Worm (Caenorhabditis elegans) whole organism, midembryonic: ENCODE measurements around the gene K09E4.1.

Experiments used
- cog-1 ChIP-seq: sonication (generic microtip); optimal IDR thresholded peaks from 2 replicates; lab custom pipeline; 2016; ENCODE audit warnings: missing genetic modification characterization, missing compliant biosample characterization
- flt-1 ChIP-seq: fragments of 200-800 bp; sonication (Bioruptor generic); IDR thresholded peaks from 2 replicates; pipeline ENCODE4 v1.3.6; 2022; ENCODE audit warnings: missing genetic modification characterization, missing compliant biosample characterization
- klf-2 ChIP-seq: fragments of 200-800 bp; sonication (Bioruptor generic); conservative IDR thresholded peaks from 2 replicates; pipeline ENCODE4 v1.3.6; 2022; ENCODE audit warnings: missing genetic modification reagents, missing genetic modification characterization, missing compliant biosample characterization
- ref-1 ChIP-seq: fragments of 200-800 bp; sonication (Bioruptor generic); conservative IDR thresholded peaks from 2 replicates; pipeline ENCODE4 v1.3.6; 2022; ENCODE audit warnings: missing genetic modification reagents, missing genetic modification characterization, missing compliant biosample characterization
- ztf-29 ChIP-seq: fragments of 200-800 bp; sonication (Bioruptor generic); IDR thresholded peaks from 2 replicates; pipeline ENCODE4 v1.3.6; 2022; ENCODE audit warnings: missing genetic modification reagents, missing genetic modification characterization, missing compliant biosample characterization

- TF ChIP-seq klf-2 (GFP tag; lab: Robert Waterston, UW) (no peak), cog-1 (no peak), ref-1 (GFP tag; lab: Robert Waterston, UW) (no peak), flt-1 (GFP tag; lab: Robert Waterston, UW) (no peak), ztf-29 (GFP tag; lab: Robert Waterston, UW) (no peak)
Measured at ce11 chrII:14122065-14122464, 15.6 kb upstream of the K09E4.1 start, which contains the start of gene K09E4.4.
